Worm (Caenorhabditis elegans) whole organism, young adult: ENCODE data around the gene nhr-231.

Experiments used
- D2030.7 ChIP-seq: fragments of 200-800 bp; sonication (Bioruptor generic); IDR thresholded peaks from 2 replicates; pipeline ENCODE4 v1.3.6; 2022; ENCODE audit warnings: missing genetic modification reagents, missing genetic modification characterization, missing compliant biosample characterization
- F22D6.2 ChIP-seq: sonication (generic microtip); optimal IDR thresholded peaks from 2 replicates; lab custom pipeline; 2016; ENCODE audit warnings: mild to moderate bottlenecking, missing genetic modification characterization, missing compliant biosample characterization
- F37B4.10 ChIP-seq: fragments of 200-800 bp; sonication (Bioruptor generic); IDR thresholded peaks from 2 replicates; pipeline ENCODE4 v1.3.6; 2022; ENCODE audit warnings: missing genetic modification characterization, missing compliant biosample characterization
- F39B2.1 ChIP-seq: fragments of 200-800 bp; sonication (Bioruptor generic); IDR thresholded peaks from 2 replicates; pipeline ENCODE4 v1.3.6; 2022; ENCODE audit warnings: missing genetic modification reagents, missing genetic modification characterization, missing compliant biosample characterization
- F49E8.2 ChIP-seq: sonication (generic microtip); optimal IDR thresholded peaks from 3 replicates; lab custom pipeline; 2017; ENCODE audit warnings: missing genetic modification characterization, mild to moderate bottlenecking, missing compliant biosample characterization, antibody characterized with exemption, moderate library complexity; ENCODE audit not compliant: insufficient read depth
- Y56A3A.18 ChIP-seq: fragments of 200-800 bp; sonication (Bioruptor generic); IDR thresholded peaks from 2 replicates; pipeline ENCODE4 v1.3.6; 2022; ENCODE audit warnings: missing genetic modification reagents, missing genetic modification characterization, missing compliant biosample characterization
- Y67H2A.10 ChIP-seq: fragments of 200-800 bp; sonication (Bioruptor generic); conservative IDR thresholded peaks from 2 replicates; pipeline ENCODE4 v1.3.6; 2022; ENCODE audit warnings: missing genetic modification reagents, missing genetic modification characterization, missing compliant biosample characterization
- Y95B8A.8 ChIP-seq: fragments of 200-800 bp; sonication (Bioruptor generic); IDR thresholded peaks from 2 replicates; pipeline ENCODE4 v1.3.6; 2022; ENCODE audit warnings: missing genetic modification reagents, missing genetic modification characterization, missing compliant biosample characterization
- ama-1 ChIP-seq, 3 experiments: fragments of 150-350 bp in 1 of 3; sonication (generic microtip) in 2 of 3; optimal IDR thresholded peaks; 2 replicates each; lab custom pipeline; 2014 to 2018; ENCODE audit warnings: missing biosample characterization in 2 of 3, missing genetic modification characterization in 2 of 3, missing genetic modification reagents in 2 of 3
- athp-1 ChIP-seq: sonication (generic microtip); optimal IDR thresholded peaks from 2 replicates; lab custom pipeline; 2017; ENCODE audit warnings: mild to moderate bottlenecking, missing genetic modification characterization, missing compliant biosample characterization
- attf-5 ChIP-seq: fragments of 200-800 bp; sonication (Bioruptor generic); optimal IDR thresholded peaks from 2 replicates; lab custom pipeline; 2018; ENCODE audit warnings: mild to moderate bottlenecking, missing genetic modification characterization, missing compliant biosample characterization
- attf-6 ChIP-seq: fragments of 200-800 bp; sonication (Bioruptor generic); IDR thresholded peaks from 2 replicates; pipeline ENCODE4 v1.3.6; 2022; ENCODE audit warnings: missing genetic modification reagents, missing genetic modification characterization, missing compliant biosample characterization
- bed-2 ChIP-seq: fragments of 200-800 bp; sonication (Bioruptor generic); IDR thresholded peaks from 2 replicates; pipeline ENCODE4 v1.3.6; 2022; ENCODE audit warnings: missing genetic modification reagents, missing genetic modification characterization, missing compliant biosample characterization
- ccch-3 ChIP-seq: fragments of 200-800 bp; sonication (Bioruptor generic); optimal IDR thresholded peaks from 2 replicates; lab custom pipeline; 2018; ENCODE audit warnings: mild to moderate bottlenecking, missing genetic modification characterization, missing compliant biosample characterization
- cebp-1 ChIP-seq, 2 experiments: fragments of 200-800 bp in 1 of 2; sonication (Bioruptor generic) in 1 of 2; sonication (generic microtip) in 1 of 2; IDR thresholded peaks in 1 of 2; optimal IDR thresholded peaks in 1 of 2; 2 replicates each; pipeline versions ENCODE4 v1.3.6 to Lab custom; 2017 to 2022; ENCODE audit warnings: missing compliant biosample characterization in 2 of 2, missing genetic modification characterization in 2 of 2, mild to moderate bottlenecking in 1 of 2, missing genetic modification reagents in 1 of 2, moderate library complexity in 1 of 2
- cebp-2 ChIP-seq: fragments of 200-800 bp; sonication (Bioruptor generic); IDR thresholded peaks from 2 replicates; pipeline ENCODE4 v1.3.6; 2022; ENCODE audit warnings: missing genetic modification characterization, missing compliant biosample characterization
- ceh-40 ChIP-seq: fragments of 200-800 bp; sonication (Bioruptor generic); IDR thresholded peaks from 2 replicates; pipeline ENCODE4 v1.3.6; 2022; ENCODE audit warnings: missing genetic modification characterization, missing compliant biosample characterization
- ceh-58 ChIP-seq: fragments of 200-800 bp; sonication (Bioruptor generic); IDR thresholded peaks from 2 replicates; pipeline ENCODE4 v1.3.6; 2022; ENCODE audit warnings: missing genetic modification characterization, missing compliant biosample characterization
- chd-7 ChIP-seq: sonication (generic microtip); optimal IDR thresholded peaks from 2 replicates; lab custom pipeline; 2016; ENCODE audit warnings: mild to moderate bottlenecking, missing genetic modification characterization, moderate library complexity, missing compliant biosample characterization
- die-1 ChIP-seq: sonication (generic microtip); optimal IDR thresholded peaks from 2 replicates; lab custom pipeline; 2016; ENCODE audit warnings: missing genotype, mild to moderate bottlenecking, missing genetic modification characterization, missing compliant biosample characterization
- dox-1 ChIP-seq: fragments of 200-800 bp; sonication (Bioruptor generic); IDR thresholded peaks from 2 replicates; pipeline ENCODE4 v1.3.6; 2022; ENCODE audit warnings: missing genetic modification reagents, missing genetic modification characterization, missing compliant biosample characterization
- hlh-26 ChIP-seq: fragments of 200-800 bp; sonication (Bioruptor generic); conservative IDR thresholded peaks from 2 replicates; pipeline ENCODE4 v1.3.6; 2022; ENCODE audit warnings: missing genetic modification reagents, missing genetic modification characterization, missing compliant biosample characterization
- hmg-20 ChIP-seq: fragments of 200-800 bp; sonication (Bioruptor generic); IDR thresholded peaks from 2 replicates; pipeline ENCODE4 v1.3.6; 2022; ENCODE audit warnings: missing genetic modification reagents, missing genetic modification characterization, missing compliant biosample characterization
- hrde-1 ChIP-seq: sonication (generic microtip); optimal IDR thresholded peaks from 2 replicates; lab custom pipeline; 2016; ENCODE audit warnings: missing genetic modification characterization, mild to moderate bottlenecking, missing compliant biosample characterization, moderate library complexity, missing genotype, missing genetic modification reagents, borderline replicate concordance
- lir-1 ChIP-seq: fragments of 200-800 bp; sonication (Bioruptor generic); conservative IDR thresholded peaks from 2 replicates; pipeline ENCODE4 v1.3.6; 2022; ENCODE audit warnings: missing genetic modification reagents, missing genetic modification characterization, missing compliant biosample characterization
- lsy-27 ChIP-seq: sonication (generic microtip); optimal IDR thresholded peaks from 2 replicates; lab custom pipeline; 2017; ENCODE audit warnings: missing genetic modification characterization, mild to moderate bottlenecking, missing compliant biosample characterization, antibody characterized with exemption, missing genotype, borderline replicate concordance; ENCODE audit not compliant: insufficient read depth
- madf-10 ChIP-seq: sonication (generic microtip); optimal IDR thresholded peaks from 2 replicates; lab custom pipeline; 2016; ENCODE audit warnings: mild to moderate bottlenecking, missing genetic modification characterization, missing compliant biosample characterization
- madf-6 ChIP-seq: fragments of 200-800 bp; sonication (Bioruptor generic); IDR thresholded peaks from 2 replicates; pipeline ENCODE4 v1.3.6; 2022; ENCODE audit warnings: missing genetic modification reagents, missing genetic modification characterization, missing compliant biosample characterization
- mcd-1 ChIP-seq: fragments of 200-800 bp; sonication (Bioruptor generic); IDR thresholded peaks from 2 replicates; pipeline ENCODE4 v1.3.6; 2022; ENCODE audit warnings: missing genetic modification reagents, missing genetic modification characterization, missing compliant biosample characterization
- mes-4 ChIP-seq: sonication (generic microtip); optimal IDR thresholded peaks from 2 replicates; lab custom pipeline; 2016; ENCODE audit warnings: missing genotype, missing genetic modification characterization, missing compliant biosample characterization
- repo-1 ChIP-seq: sonication (generic microtip); optimal IDR thresholded peaks from 2 replicates; lab custom pipeline; 2017; ENCODE audit warnings: mild to moderate bottlenecking, missing genetic modification characterization, missing compliant biosample characterization
- sdz-38 ChIP-seq: sonication (generic microtip); optimal IDR thresholded peaks from 2 replicates; lab custom pipeline; 2016; ENCODE audit warnings: missing genotype, missing genetic modification characterization, missing compliant biosample characterization
- snpc-1.1 ChIP-seq: sonication (generic microtip); optimal IDR thresholded peaks from 2 replicates; lab custom pipeline; 2017; ENCODE audit warnings: missing genetic modification characterization, mild to moderate bottlenecking, missing compliant biosample characterization, antibody characterized with exemption, moderate library complexity, missing genotype, missing genetic modification reagents; ENCODE audit not compliant: insufficient read depth
- sptf-2 ChIP-seq: fragments of 200-800 bp; sonication (Bioruptor generic); optimal IDR thresholded peaks from 2 replicates; lab custom pipeline; 2018; ENCODE audit warnings: mild to moderate bottlenecking, missing genetic modification characterization, missing compliant biosample characterization
- tbx-9 ChIP-seq: sonication (generic microtip); optimal IDR thresholded peaks from 2 replicates; lab custom pipeline; 2016; ENCODE audit warnings: borderline replicate concordance, missing genetic modification characterization, inconsistent platforms, missing compliant biosample characterization
- xnd-1 ChIP-seq: sonication (generic microtip); optimal IDR thresholded peaks from 2 replicates; lab custom pipeline; 2016; ENCODE audit warnings: missing genotype, missing genetic modification reagents, missing genetic modification characterization, missing compliant biosample characterization
- zfh-2 ChIP-seq: fragments of 200-800 bp; sonication (Bioruptor generic); conservative IDR thresholded peaks from 2 replicates; pipeline ENCODE4 v1.3.6; 2022; ENCODE audit warnings: missing genetic modification reagents, missing genetic modification characterization, missing compliant biosample characterization
- ztf-22 ChIP-seq: fragments of 200-800 bp; sonication (Bioruptor generic); optimal IDR thresholded peaks from 2 replicates; lab custom pipeline; 2018; ENCODE audit warnings: mild to moderate bottlenecking, missing genetic modification characterization, moderate library complexity, missing compliant biosample characterization

The nhr-231 gene

ce11 chrV:18790658-18791057 is at the start of gene nhr-231:
TSS of gene nhr-231 (plus strand) at chrV:18790958.
- no peak for TF ChIP-seq cebp-1 (GFP tag; IDR thresholded peaks at IDR 0.05; lab: Robert Waterston, UW)
- peak; percentile 14 for TF ChIP-seq cebp-1 (tag; optimal IDR thresholded peaks at IDR 0.05; lab: Kevin White, UChicago)
- no peak for TF ChIP-seq snpc-1.1 (tag; lab: Kevin White, UChicago)

- TF ChIP-seq sptf-2 (GFP tag; lab: Kevin White, UChicago) (no peak), ccch-3 (GFP tag; lab: Kevin White, UChicago) (no peak), die-1 (tag; lab: Kevin White, UChicago) (no peak), xnd-1 (tag; lab: Kevin White, UChicago) (no peak), cebp-2 (GFP tag; lab: Robert Waterston, UW) (no peak), tbx-9 (tag; lab: Kevin White, UChicago) (no peak), ama-1 (optimal IDR thresholded peaks at IDR 0.05; lab: Kevin White, UChicago) (no peak), ama-1 (GFP tag; optimal IDR thresholded peaks at IDR 0.05; lab: Kevin White, UChicago) (no peak), mcd-1 (GFP tag; lab: Robert Waterston, UW) (no peak), F39B2.1 (GFP tag; lab: Robert Waterston, UW) (no peak), D2030.7 (no peak), Y67H2A.10 (no peak)
These were observed 48.6 kb upstream of the nhr-231 start, which contains the start of gene clec-250 for ce11 chrV:18742108-18742507. TSS of gene clec-250 (minus strand) at chrV:18742208.

- TF ChIP-seq lir-1 (GFP tag; lab: Robert Waterston, UW): no peak
- no peak for TF ChIP-seq chd-7
- TF ChIP-seq dox-1 (GFP tag; lab: Robert Waterston, UW): 0 out of 2 replicates have a peak, but pooled peaks have one; percentile 9
- TF ChIP-seq mes-4 (tag; lab: Kevin White, UChicago): no peak
- peak; percentile 77; the same call in 1 of the 2 replicates for TF ChIP-seq zfh-2 (GFP tag; lab: Robert Waterston, UW)
These were observed 43.7 kb upstream of the nhr-231 start, which contains the start of gene clec-251 for ce11 chrV:18746937-18747660. TSS of gene clec-251 (minus strand) at chrV:18746987.

ce11 chrV:18748726-18749125 is 42.0 kb upstream of the nhr-231 start, which contains the start of gene clec-252:
TSS of gene clec-252 (minus strand) at chrV:18748826.
- TF ChIP-seq ceh-58 (GFP tag; lab: Robert Waterston, UW): no peak
- TF ChIP-seq F22D6.2 (tag; lab: Kevin White, UChicago): no peak
- no peak for TF ChIP-seq D2030.7
- no peak for TF ChIP-seq madf-10
- TF ChIP-seq tbx-9 (tag; lab: Kevin White, UChicago): no peak
- TF ChIP-seq ztf-22 (GFP tag; lab: Kevin White, UChicago): no peak

DNA sequence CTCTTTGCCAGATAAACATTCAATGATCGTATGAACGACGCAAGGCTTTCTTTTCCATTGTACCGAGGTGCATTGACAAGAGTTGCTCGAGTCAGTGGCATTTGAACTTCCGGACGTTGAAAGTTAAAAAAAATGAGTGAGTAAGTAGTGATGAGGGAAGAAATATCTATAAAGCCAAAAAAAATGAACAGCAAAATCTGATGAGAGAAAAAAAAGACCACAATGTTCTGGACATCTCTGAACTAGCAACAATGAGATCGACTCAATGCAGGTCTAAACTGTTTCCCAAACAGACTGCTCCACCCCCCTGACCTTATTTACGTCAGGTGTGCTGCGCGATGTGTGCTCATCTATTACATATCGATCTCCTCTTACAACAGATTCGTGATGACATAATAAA is 40.3 kb upstream of the nhr-231 start, which contains the start of the genes F11D11.21 and F11D11.12:
TSS of gene F11D11.21 (minus strand) at position 101 of the 400 bp plus-strand sequence.
TSS of gene F11D11.12 (minus strand) at position 238 of the 400 bp plus-strand sequence.
- TF ChIP-seq bed-2 (GFP tag; lab: Robert Waterston, UW) (no peak), Y95B8A.8 (GFP tag; lab: Robert Waterston, UW) (no peak), attf-6 (GFP tag; lab: Robert Waterston, UW) (no peak), repo-1 (tag; lab: Kevin White, UChicago) (no peak), hmg-20 (GFP tag; lab: Robert Waterston, UW) (no peak), hrde-1 (tag; lab: Kevin White, UChicago) (no peak), F37B4.10 (no peak), ceh-40 (no peak), F49E8.2 (no peak), madf-6 (GFP tag; lab: Robert Waterston, UW) (no peak), sdz-38 (no peak), Y56A3A.18 (GFP tag; lab: Robert Waterston, UW) (no peak), Y67H2A.10 (no peak), athp-1 (tag; lab: Kevin White, UChicago) (no peak), lsy-27 (no peak), attf-5 (GFP tag; lab: Kevin White, UChicago) (no peak), hlh-26 (no peak)
- TF ChIP-seq, all 124 proteins: peak for 0
